Fruit fly (Drosophila melanogaster) whole organism, wandering third instar larva: ENCODE measurements around the gene nAChRbeta3.

ENCODE experiments used
- Abd-B ChIP-seq: fragments of >200 bp; optimal IDR thresholded peaks from 2 replicates; lab custom pipeline; 2017; ENCODE audit warnings: missing biosample characterization, missing genetic modification characterization
- CG32264 ChIP-seq: fragments of 200-800 bp; sonication (Bioruptor generic); optimal IDR thresholded peaks from 2 replicates; lab custom pipeline; 2016; ENCODE audit warnings: missing biosample characterization, missing genetic modification characterization
- CG9705 ChIP-seq: fragments of 200-800 bp; sonication (Bioruptor generic); optimal IDR thresholded peaks from 2 replicates; lab custom pipeline; 2018; ENCODE audit warnings: missing biosample characterization, mild to moderate bottlenecking, missing genetic modification characterization
- CrebA ChIP-seq: fragments of 200-800 bp; sonication (Bioruptor generic); optimal IDR thresholded peaks from 2 replicates; lab custom pipeline; 2016; ENCODE audit warnings: missing biosample characterization, mild to moderate bottlenecking, missing genetic modification characterization, borderline replicate concordance
- Dfd ChIP-seq: fragments of >200 bp; optimal IDR thresholded peaks from 2 replicates; lab custom pipeline; 2017; ENCODE audit warnings: missing biosample characterization, missing genetic modification characterization
- Dif ChIP-seq: fragments of 200-275, 200-300 bp; sonication (Bioruptor generic); optimal IDR thresholded peaks from 2 replicates; lab custom pipeline; 2018; ENCODE audit warnings: missing biosample characterization, missing genetic modification characterization; ENCODE audit not compliant: partially characterized antibody
- GATAd ChIP-seq: sonication (Bioruptor generic); optimal IDR thresholded peaks from 2 replicates; lab custom pipeline; 2016; ENCODE audit warnings: missing biosample characterization, missing genetic modification characterization
- HLH106 ChIP-seq: fragments of 200-800 bp; optimal IDR thresholded peaks from 3 replicates; lab custom pipeline; 2019; ENCODE audit warnings: missing biosample characterization, mild to moderate bottlenecking, missing genetic modification characterization, moderate library complexity
- Hnf4 ChIP-seq: fragments of 200-800 bp; sonication (Bioruptor generic); optimal IDR thresholded peaks from 2 replicates; lab custom pipeline; 2016; ENCODE audit warnings: missing biosample characterization, mild to moderate bottlenecking, missing genetic modification characterization
- Hr78 ChIP-seq: fragments of >200 bp; optimal IDR thresholded peaks from 2 replicates; lab custom pipeline; 2017; ENCODE audit warnings: missing biosample characterization, missing genetic modification characterization
- Hr83 ChIP-seq: fragments of 200-300 bp; sonication (Bioruptor generic); optimal IDR thresholded peaks from 2 replicates; lab custom pipeline; 2016; ENCODE audit warnings: missing biosample characterization, mild to moderate bottlenecking, missing genetic modification characterization, moderate library complexity; ENCODE audit not compliant: poor library complexity, severe bottlenecking
- Jra ChIP-seq: sonication (Bioruptor generic); optimal IDR thresholded peaks from 2 replicates; lab custom pipeline; 2016; ENCODE audit warnings: missing biosample characterization, missing genetic modification characterization
- Mio ChIP-seq: sonication (Bioruptor generic); optimal IDR thresholded peaks from 2 replicates; lab custom pipeline; 2016; ENCODE audit warnings: missing biosample characterization, missing genetic modification characterization
- Myc ChIP-seq: fragments of >200 bp; optimal IDR thresholded peaks from 2 replicates; lab custom pipeline; 2017
- N ChIP-seq: fragments of >200 bp; optimal IDR thresholded peaks from 2 replicates; lab custom pipeline; 2018; ENCODE audit warnings: missing biosample characterization, missing external identifiers, missing genetic modification characterization
- OdsH ChIP-seq: fragments of 200-800 bp; sonication (Bioruptor generic); optimal IDR thresholded peaks from 2 replicates; lab custom pipeline; 2016; ENCODE audit warnings: missing biosample characterization, mild to moderate bottlenecking, missing genetic modification characterization
- Rel ChIP-seq, 2 experiments: fragments of 200-800 bp; sonication (Bioruptor generic) in 1 of 2; optimal IDR thresholded peaks; 2 replicates in 1 of 2; 3 replicates in 1 of 2; lab custom pipeline; 2016 to 2019; ENCODE audit warnings: mild to moderate bottlenecking in 2 of 2, missing biosample characterization in 2 of 2, missing genetic modification characterization in 2 of 2, moderate library complexity in 1 of 2
- Sp1 ChIP-seq: fragments of 200-800 bp; sonication (Bioruptor generic); optimal IDR thresholded peaks from 3 replicates; lab custom pipeline; 2019; ENCODE audit warnings: missing biosample characterization, mild to moderate bottlenecking, missing genetic modification characterization, moderate library complexity
- Vsx2 ChIP-seq: fragments of 200-300, 225-300 bp; sonication (Bioruptor generic); optimal IDR thresholded peaks from 2 replicates; lab custom pipeline; 2018; ENCODE audit warnings: missing biosample characterization, missing genetic modification characterization; ENCODE audit not compliant: partially characterized antibody
- br ChIP-seq: fragments of 200-800 bp; sonication (Bioruptor generic); optimal IDR thresholded peaks from 2 replicates; lab custom pipeline; 2016; ENCODE audit warnings: missing biosample characterization, missing genetic modification characterization
- brk ChIP-seq: fragments of 200-800 bp; sonication (Bioruptor generic); optimal IDR thresholded peaks from 2 replicates; lab custom pipeline; 2016; ENCODE audit warnings: missing biosample characterization, mild to moderate bottlenecking, missing genetic modification characterization
- dl ChIP-seq, 2 experiments: fragments of 175-275, 200-275 bp in 1 of 2; fragments of 200-275 bp in 1 of 2; sonication (Bioruptor generic); optimal IDR thresholded peaks; lab custom pipeline; 2018; ENCODE audit warnings: mild to moderate bottlenecking in 2 of 2, missing biosample characterization in 2 of 2, missing genetic modification characterization in 2 of 2, moderate library complexity in 2 of 2; ENCODE audit not compliant: partially characterized antibody in 2 of 2, insufficient read depth in 1 of 2
- dmrt93B ChIP-seq: fragments of 200-800 bp; sonication (Bioruptor generic); optimal IDR thresholded peaks from 2 replicates; lab custom pipeline; 2018; ENCODE audit warnings: missing biosample characterization, mild to moderate bottlenecking, missing genetic modification characterization
- dsf ChIP-seq: sonication (Bioruptor generic); optimal IDR thresholded peaks from 2 replicates; lab custom pipeline; 2016; ENCODE audit warnings: missing biosample characterization, missing genetic modification characterization, borderline replicate concordance
- ey ChIP-seq: fragments of 200-800 bp; sonication (Bioruptor generic); optimal IDR thresholded peaks from 2 replicates; lab custom pipeline; 2016; ENCODE audit warnings: missing biosample characterization, missing genetic modification characterization
- foxo ChIP-seq, 2 experiments: fragments of 200-800 bp; sonication (Bioruptor generic); optimal IDR thresholded peaks; 2 replicates in 1 of 2; 3 replicates in 1 of 2; lab custom pipeline; 2016 to 2017; ENCODE audit warnings: missing biosample characterization in 2 of 2, missing genetic modification characterization in 2 of 2
- fru ChIP-seq: fragments of 200-800 bp; sonication (Bioruptor generic); optimal IDR thresholded peaks from 3 replicates; lab custom pipeline; 2016; ENCODE audit warnings: missing biosample characterization, mild to moderate bottlenecking, missing genetic modification characterization
- h ChIP-seq: fragments of 200-800 bp; sonication (Bioruptor generic); optimal IDR thresholded peaks from 3 replicates; lab custom pipeline; 2016; ENCODE audit warnings: missing biosample characterization, mild to moderate bottlenecking, missing genetic modification characterization
- jim ChIP-seq: fragments of 175-275, 200-325 bp; sonication (Bioruptor generic); optimal IDR thresholded peaks from 2 replicates; lab custom pipeline; 2016; ENCODE audit warnings: missing biosample characterization, mild to moderate bottlenecking, missing genetic modification characterization
- lola ChIP-seq: fragments of >200 bp; optimal IDR thresholded peaks from 2 replicates; lab custom pipeline; 2017; ENCODE audit warnings: missing biosample characterization, missing genetic modification characterization
- pan ChIP-seq: fragments of >200 bp; optimal IDR thresholded peaks from 2 replicates; lab custom pipeline; 2017
- psq ChIP-seq: fragments of 200-800 bp; sonication (Bioruptor generic); optimal IDR thresholded peaks from 3 replicates; lab custom pipeline; 2017; ENCODE audit warnings: missing biosample characterization, mild to moderate bottlenecking, missing genetic modification characterization, moderate library complexity
- rgr ChIP-seq: fragments of 200-800 bp; sonication (Bioruptor generic); optimal IDR thresholded peaks from 3 replicates; lab custom pipeline; 2016; ENCODE audit warnings: missing biosample characterization, mild to moderate bottlenecking, missing genetic modification characterization
- sage ChIP-seq: fragments of 200-800 bp; sonication (Bioruptor generic); optimal IDR thresholded peaks from 2 replicates; lab custom pipeline; 2016; ENCODE audit warnings: missing biosample characterization, mild to moderate bottlenecking, missing genetic modification characterization
- sv ChIP-seq: fragments of 200-800 bp; sonication (Bioruptor generic); optimal IDR thresholded peaks from 3 replicates; lab custom pipeline; 2016; ENCODE audit warnings: missing biosample characterization, missing genetic modification characterization
- tai ChIP-seq: sonication (Bioruptor generic); optimal IDR thresholded peaks from 2 replicates; lab custom pipeline; 2016; ENCODE audit warnings: missing biosample characterization, missing genetic modification characterization
- usp ChIP-seq: fragments of >200 bp; optimal IDR thresholded peaks from 2 replicates; lab custom pipeline; 2017; ENCODE audit warnings: missing biosample characterization, missing genetic modification characterization
- woc ChIP-seq: sonication (Bioruptor generic); optimal IDR thresholded peaks from 2 replicates; lab custom pipeline; 2016; ENCODE audit warnings: missing biosample characterization, mild to moderate bottlenecking, missing genetic modification characterization

nAChRbeta3 gene

dm6 chr2L:525547-526180, 19.3 kb upstream of the nAChRbeta3 start:
- TF ChIP-seq Jra (GFP tag; lab: Kevin White, UChicago), result no peak
- TF ChIP-seq CG32264 (GFP tag; lab: Kevin White, UChicago), result no peak
- no peak for TF ChIP-seq rgr (GFP tag; lab: Kevin White, UChicago)
- TF ChIP-seq Dfd (GFP tag; lab: Kevin White, UChicago), result peak; percentile 64

- TF ChIP-seq Dif (GFP tag; lab: Kevin White, UChicago), result no peak
- TF ChIP-seq lola (GFP tag; lab: Kevin White, UChicago), result no peak
- no peak for TF ChIP-seq brk (GFP tag; lab: Kevin White, UChicago)
- peak; percentile 48 for TF ChIP-seq fru (GFP tag; lab: Kevin White, UChicago)
- TF ChIP-seq rgr (GFP tag; lab: Kevin White, UChicago), result no peak
- no peak for TF ChIP-seq usp (GFP tag; lab: Kevin White, UChicago)
- no peak for TF ChIP-seq Hr83 (GFP tag; lab: Kevin White, UChicago)
- TF ChIP-seq foxo (GFP tag; optimal IDR thresholded peaks at IDR 0.05; lab: Kevin White, UChicago), result peak in 1 of 2 experiments; percentile 41
- TF ChIP-seq sage (GFP tag; lab: Kevin White, UChicago), result no peak
- TF ChIP-seq Rel (GFP tag; optimal IDR thresholded peaks at IDR 0.05; lab: Kevin White, UChicago), result no peak
- TF ChIP-seq Rel (tag; optimal IDR thresholded peaks at IDR 0.05; lab: Kevin White, UChicago), result no peak
- no peak for TF ChIP-seq dsf (GFP tag; lab: Kevin White, UChicago)
- no peak for TF ChIP-seq Hr78 (GFP tag; lab: Kevin White, UChicago)
- TF ChIP-seq psq (GFP tag; lab: Kevin White, UChicago), result no peak
- TF ChIP-seq CrebA (GFP tag; lab: Kevin White, UChicago), result no peak
- peak; percentile 37 for TF ChIP-seq ey (GFP tag; lab: Kevin White, UChicago)
- no peak for TF ChIP-seq Dfd (GFP tag; lab: Kevin White, UChicago)
- TF ChIP-seq dmrt93B (GFP tag; lab: Kevin White, UChicago), result peak; percentile 40
- no peak for TF ChIP-seq Jra (GFP tag; lab: Kevin White, UChicago)
- no peak for TF ChIP-seq CG32264 (GFP tag; lab: Kevin White, UChicago)
- TF ChIP-seq h (GFP tag; lab: Kevin White, UChicago), result peak; percentile 42
- TF ChIP-seq pan (lab: Kevin White, UChicago), result no peak
- TF ChIP-seq tai (GFP tag; lab: Kevin White, UChicago), result peak; percentile 4
- TF ChIP-seq woc (GFP tag; lab: Kevin White, UChicago), result peak; percentile 8
- no peak for TF ChIP-seq dl (GFP tag; optimal IDR thresholded peaks at IDR 0.05; lab: Kevin White, UChicago; ENCODE audit: insufficient read depth in 1 of 2, partially characterized antibody in 2 of 2)
- no peak for TF ChIP-seq Abd-B (GFP tag; lab: Kevin White, UChicago)
- no peak for TF ChIP-seq GATAd
- peak; percentile 46 for TF ChIP-seq Sp1 (GFP tag; lab: Kevin White, UChicago)
- no peak for TF ChIP-seq Mio (GFP tag; lab: Kevin White, UChicago)
- peak; percentile 30 for TF ChIP-seq br (GFP tag; lab: Kevin White, UChicago)
- TF ChIP-seq CG9705 (GFP tag; lab: Kevin White, UChicago), result peak; percentile 33
- TF ChIP-seq jim (GFP tag; lab: Kevin White, UChicago), result no peak
- no peak for TF ChIP-seq N (GFP tag; lab: Kevin White, UChicago)
- TF ChIP-seq HLH106 (tag; lab: Kevin White, UChicago), result peak; percentile 62
- TF ChIP-seq sv, result no peak
- TF ChIP-seq OdsH, result peak; percentile 35
- TF ChIP-seq Hnf4, result no peak
- no peak for TF ChIP-seq Vsx2
- no peak for TF ChIP-seq Myc (lab: Kevin White, UChicago)
These were observed 18.6 kb upstream of the nAChRbeta3 start for dm6 chr2L:526192-526923.
